Fruit fly (Drosophila melanogaster): ENCODE results near the gene SdicA.
A peak's percentile ranks its signal among the peaks of the same experiment; 100 is the strongest.

The SdicA gene

DNA sequence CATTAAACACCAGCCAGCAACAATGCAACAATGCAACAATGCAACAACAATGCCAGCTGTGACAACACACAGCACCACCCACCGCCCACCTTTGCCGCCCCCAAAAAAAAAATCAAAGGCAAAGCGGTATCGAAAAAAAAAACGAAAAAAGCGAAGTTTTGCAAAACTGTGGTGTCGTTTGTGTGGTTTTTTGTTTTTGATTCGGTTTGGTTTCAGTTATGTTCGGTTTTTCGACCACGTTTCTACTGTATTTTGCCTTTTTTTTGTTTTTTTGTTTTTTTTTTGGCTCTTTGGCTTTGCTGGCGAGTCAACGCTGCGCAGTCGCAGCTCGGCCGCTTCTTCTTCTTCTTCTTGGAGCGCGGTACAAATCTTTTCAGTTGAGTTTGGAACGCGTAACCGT, 42.5 kb upstream of the SdicA start, which contains the start of gene Peritrophin-A (continued):
- TF ChIP-seq CG6163 (GFP tag; IDR thresholded peaks at IDR 0.05) (peak; percentile 53; the same call in 2 of the 3 replicates), achi (GFP tag; optimal IDR thresholded peaks at IDR 0.05) (peak; percentile 17), CG16779 (tag; optimal IDR thresholded peaks at IDR 0.05) (peak; percentile 3)

DNA sequence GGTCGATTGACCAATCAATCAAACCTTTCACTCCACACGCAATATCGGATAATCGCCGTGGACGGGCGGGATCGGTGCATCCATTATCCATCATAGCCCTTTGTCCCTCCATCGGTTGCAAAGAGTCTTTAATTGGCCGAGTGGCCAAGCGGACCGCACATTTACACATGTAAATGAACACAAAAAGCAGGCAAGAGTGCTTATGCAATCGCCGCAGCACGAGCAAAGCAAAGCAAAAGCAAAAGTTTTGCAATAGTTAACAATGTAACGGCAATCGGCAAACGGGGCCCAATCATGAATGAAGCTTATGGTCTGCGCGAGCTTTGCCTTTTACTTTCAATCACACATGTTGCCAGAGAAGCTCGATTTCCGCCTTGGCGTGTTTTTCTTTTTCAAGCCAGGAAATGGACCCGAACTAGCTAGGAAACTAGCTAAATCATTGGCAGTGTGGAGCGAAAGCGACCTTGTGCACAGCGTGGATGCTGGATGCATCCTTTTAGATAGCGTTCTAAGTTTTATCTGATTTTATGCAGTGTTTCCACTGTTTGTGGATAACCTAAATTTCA, 41.6 kb upstream of the SdicA start:
- TF ChIP-seq dsx (GFP tag; optimal IDR thresholded peaks at IDR 0.05; ENCODE audit: poor library complexity, severe bottlenecking), result peak; percentile 54
- TF ChIP-seq acj6 (GFP tag; optimal IDR thresholded peaks at IDR 0.05), result no peak
- peak in 1 of 2 experiments; percentile 22 for TF ChIP-seq ss (GFP tag; optimal IDR thresholded peaks at IDR 0.05)
- peak; percentile 87 for TF ChIP-seq Blimp-1 (GFP tag; optimal IDR thresholded peaks at IDR 0.05)
- no peak for TF ChIP-seq CG8119 (GFP tag; IDR thresholded peaks at IDR 0.05)

- TF ChIP-seq Ets96B (tag; optimal IDR thresholded peaks at IDR 0.05) (no peak), esn (GFP tag; optimal IDR thresholded peaks at IDR 0.05) (no peak), svp (GFP tag) (no peak), Blimp-1 (GFP tag; optimal IDR thresholded peaks at IDR 0.05) (peak; percentile 84), salr (GFP tag; optimal IDR thresholded peaks at IDR 0.05) (no peak), eg (GFP tag; IDR thresholded peaks at IDR 0.05) (no peak), Eip78C (GFP tag) (peak; percentile 43), Eip93F (GFP tag; optimal IDR thresholded peaks at IDR 0.05) (no peak)
Observed at dm6 chrX:20240518-20241186, 38.9 kb upstream of the SdicA start.

DNA sequence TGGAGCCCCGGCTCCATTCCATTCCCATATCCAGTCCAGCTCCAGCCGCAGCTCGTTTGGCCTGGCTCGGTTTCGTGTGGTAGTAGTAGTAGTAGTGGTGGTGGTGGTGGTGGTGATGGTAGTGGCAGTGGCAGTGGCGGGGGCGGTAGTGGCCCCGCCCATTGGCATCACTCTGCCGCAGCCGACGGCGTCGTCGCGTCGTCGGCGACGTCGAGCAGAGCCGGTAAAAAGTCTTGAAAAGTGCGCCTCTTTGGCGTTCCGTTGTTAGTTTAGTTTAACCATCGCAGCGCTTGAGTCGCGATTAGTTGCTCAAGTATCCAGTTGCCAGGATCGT, 37.8 kb upstream of the SdicA start, which contains the start of gene obst-A:
Gene obst-A (plus strand): TSS at position 248 of the 334 bp plus-strand sequence.
- 0 out of 3 replicates have a peak, but pooled peaks have one; percentile 22 for TF ChIP-seq CG6163 (GFP tag; IDR thresholded peaks at IDR 0.05)
- TF ChIP-seq CG32006 (GFP tag; optimal IDR thresholded peaks at IDR 0.05), result no peak
- TF ChIP-seq eg (GFP tag; IDR thresholded peaks at IDR 0.05), result 0 out of 3 replicates have a peak, but pooled peaks have one; percentile 32

dm6 chrX:20238736-20239607, 37.2 kb upstream of the SdicA start:
- TF ChIP-seq CG3919 (GFP tag; optimal IDR thresholded peaks at IDR 0.05) (no peak), Ets96B (tag; optimal IDR thresholded peaks at IDR 0.05) (no peak), CG10631 (GFP tag; optimal IDR thresholded peaks at IDR 0.05) (no peak), CG4318 (GFP tag; optimal IDR thresholded peaks at IDR 0.05) (no peak), svp (GFP tag) (peak; percentile 49), CG15336 (GFP tag; IDR thresholded peaks at IDR 0.05) (no peak), eg (GFP tag; IDR thresholded peaks at IDR 0.05) (no peak), esn (GFP tag; optimal IDR thresholded peaks at IDR 0.05) (peak; percentile 33), fd85E (GFP tag; optimal IDR thresholded peaks at IDR 0.05) (no peak), Hr38 (GFP tag; optimal IDR thresholded peaks at IDR 0.05) (no peak), Eip78C (GFP tag) (peak; percentile 76), CG7368 (GFP tag; optimal IDR thresholded peaks at IDR 0.05) (no peak), CG8119 (GFP tag; IDR thresholded peaks at IDR 0.05) (no peak), Smox (GFP tag; optimal IDR thresholded peaks at IDR 0.05) (peak; percentile 21), CG9139 (GFP tag; optimal IDR thresholded peaks at IDR 0.05) (no peak), CG32006 (GFP tag; optimal IDR thresholded peaks at IDR 0.05) (peak; percentile 29), CG11762 (GFP tag; optimal IDR thresholded peaks at IDR 0.05; ENCODE audit: insufficient read depth) (no peak), CG6276 (GFP tag; optimal IDR thresholded peaks at IDR 0.05) (no peak)

DNA sequence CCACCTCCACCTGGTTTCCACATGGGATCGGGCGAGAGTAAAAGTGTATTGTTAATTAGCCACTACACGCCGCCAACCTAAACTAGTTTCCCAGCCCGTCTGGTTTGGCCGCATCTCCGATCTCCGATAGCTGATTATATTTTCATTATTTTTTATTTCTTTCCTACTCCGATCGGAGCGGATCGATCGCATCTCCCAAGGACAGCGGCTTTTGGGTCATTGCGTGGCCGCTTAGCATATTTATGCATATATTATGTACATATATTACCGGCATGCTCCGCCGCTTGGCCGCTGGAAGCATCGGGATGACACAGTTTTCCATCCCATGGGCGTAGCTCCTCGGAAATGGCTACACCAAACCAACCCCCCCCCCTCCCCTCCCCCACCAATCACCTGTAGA, 36.2 kb upstream of the SdicA start:
- TF ChIP-seq CG15336 (GFP tag; IDR thresholded peaks at IDR 0.05) (no peak), Hr4 (GFP tag; optimal IDR thresholded peaks at IDR 0.05) (no peak), eg (GFP tag; IDR thresholded peaks at IDR 0.05) (no peak), ss (GFP tag; optimal IDR thresholded peaks at IDR 0.05) (peak in 1 of 2 experiments; percentile 46), CG11294 (GFP tag; IDR thresholded peaks at IDR 0.05) (no peak)

Data from whole organism, prepupa.